Fruit fly (Drosophila melanogaster) whole organism, embryonic: ENCODE data around the gene CG3104.
A peak's percentile ranks its signal among the peaks of the same experiment; 100 is the strongest.

Experiments used
- B-H2 ChIP-seq: fragments of 200-800 bp; sonication (Bioruptor generic); optimal IDR thresholded peaks from 2 replicates; lab custom pipeline; 2018; ENCODE audit warnings: missing biosample characterization, mild to moderate bottlenecking, missing genetic modification characterization
- Bteb2 ChIP-seq: fragments of 200-800 bp; sonication (Bioruptor generic); optimal IDR thresholded peaks from 2 replicates; lab custom pipeline; 2016; ENCODE audit warnings: missing biosample characterization, missing genetic modification characterization
- CG10462 ChIP-seq: fragments of 200-800 bp; sonication (Bioruptor generic); optimal IDR thresholded peaks from 2 replicates; lab custom pipeline; 2016; ENCODE audit warnings: missing biosample characterization, missing genetic modification characterization
- CG11504 ChIP-seq: fragments of 200-800 bp; sonication (Bioruptor generic); optimal IDR thresholded peaks from 3 replicates; lab custom pipeline; 2019; ENCODE audit warnings: missing biosample characterization, mild to moderate bottlenecking, missing genetic modification characterization, moderate library complexity
- CG1233 ChIP-seq: fragments of 200-800 bp; sonication (Bioruptor generic); optimal IDR thresholded peaks from 4 replicates; lab custom pipeline; 2018; ENCODE audit warnings: missing biosample characterization, mild to moderate bottlenecking, missing genetic modification characterization
- CG12391 ChIP-seq: fragments of 200-800 bp; sonication (Bioruptor generic); optimal IDR thresholded peaks from 3 replicates; lab custom pipeline; 2018; ENCODE audit warnings: missing biosample characterization, mild to moderate bottlenecking, missing genetic modification characterization, moderate library complexity
- CG13894 ChIP-seq: fragments of 200-800 bp; sonication (Bioruptor generic); optimal IDR thresholded peaks from 3 replicates; lab custom pipeline; 2018; ENCODE audit warnings: missing biosample characterization, mild to moderate bottlenecking, missing genetic modification characterization, moderate library complexity
- CG14014 ChIP-seq: fragments of 200-800 bp; sonication (Bioruptor generic); IDR thresholded peaks from 2 replicates; pipeline ENCODE4 v1.3.6; 2022; ENCODE audit warnings: missing biosample characterization, missing genetic modification characterization
- CG15269 ChIP-seq: fragments of 200-800 bp; sonication (Bioruptor generic); optimal IDR thresholded peaks from 2 replicates; lab custom pipeline; 2018; ENCODE audit warnings: missing biosample characterization, mild to moderate bottlenecking, missing genetic modification characterization, moderate library complexity
- CG16815 ChIP-seq: fragments of 200-800 bp; sonication (Bioruptor generic); optimal IDR thresholded peaks from 3 replicates; lab custom pipeline; 2017; ENCODE audit warnings: missing biosample characterization, mild to moderate bottlenecking, missing genetic modification characterization
- CG17912 ChIP-seq: fragments of 200-800 bp; sonication (Bioruptor generic); optimal IDR thresholded peaks from 2 replicates; lab custom pipeline; 2018; ENCODE audit warnings: missing biosample characterization, mild to moderate bottlenecking, missing genetic modification characterization
- CG2120 ChIP-seq: fragments of 200-800 bp; sonication (Bioruptor generic); optimal IDR thresholded peaks from 3 replicates; lab custom pipeline; 2016; ENCODE audit warnings: missing biosample characterization, missing genetic modification characterization
- CG31365 ChIP-seq: fragments of 200-800 bp; sonication (Bioruptor generic); optimal IDR thresholded peaks from 2 replicates; lab custom pipeline; 2018; ENCODE audit warnings: missing biosample characterization, mild to moderate bottlenecking, missing genetic modification characterization
- CG3281 ChIP-seq: fragments of 200-800 bp; sonication (Bioruptor generic); optimal IDR thresholded peaks from 3 replicates; lab custom pipeline; 2017; ENCODE audit warnings: missing biosample characterization, mild to moderate bottlenecking, missing genetic modification characterization
- CG33557 ChIP-seq: fragments of 200-800 bp; sonication (Bioruptor generic); optimal IDR thresholded peaks from 2 replicates; lab custom pipeline; 2019; ENCODE audit warnings: missing biosample characterization, mild to moderate bottlenecking, missing genetic modification characterization, moderate library complexity
- CG5245 ChIP-seq: fragments of 200-800 bp; sonication (Bioruptor generic); optimal IDR thresholded peaks from 3 replicates; lab custom pipeline; 2016; ENCODE audit warnings: missing biosample characterization, missing genetic modification characterization
- CG5953 ChIP-seq: fragments of 200-800 bp; sonication (Bioruptor generic); IDR thresholded peaks from 2 replicates; pipeline ENCODE4 v1.3.6; 2022; ENCODE audit warnings: missing biosample characterization, missing genetic modification characterization
- CG9215 ChIP-seq: fragments of 200-800 bp; sonication (Bioruptor generic); IDR thresholded peaks from 2 replicates; pipeline ENCODE4 v1.3.6; 2022; ENCODE audit warnings: missing biosample characterization, missing genetic modification characterization
- CG9817 ChIP-seq: fragments of 200-800 bp; sonication (Bioruptor generic); optimal IDR thresholded peaks from 2 replicates; lab custom pipeline; 2018; ENCODE audit warnings: missing biosample characterization, mild to moderate bottlenecking, missing genetic modification characterization, moderate library complexity
- CrebB ChIP-seq: fragments of 200-800 bp; sonication (Bioruptor generic); optimal IDR thresholded peaks from 3 replicates; lab custom pipeline; 2018; ENCODE audit warnings: missing biosample characterization, mild to moderate bottlenecking, missing genetic modification characterization
- Fer2 ChIP-seq: fragments of 200-800 bp; sonication (Bioruptor generic); optimal IDR thresholded peaks from 2 replicates; lab custom pipeline; 2018; ENCODE audit warnings: missing biosample characterization, mild to moderate bottlenecking, missing genetic modification characterization, moderate library complexity
- Fer3 ChIP-seq: fragments of 200-800 bp; sonication (Bioruptor generic); optimal IDR thresholded peaks from 2 replicates; lab custom pipeline; 2018; ENCODE audit warnings: missing biosample characterization, mild to moderate bottlenecking, missing genetic modification characterization, moderate library complexity
- HmgD ChIP-seq: fragments of 200-800 bp; sonication (Bioruptor generic); optimal IDR thresholded peaks from 3 replicates; lab custom pipeline; 2016; ENCODE audit warnings: missing biosample characterization, missing genetic modification characterization
- MTF-1 ChIP-seq: fragments of 200-800 bp; sonication (Bioruptor generic); optimal IDR thresholded peaks from 2 replicates; lab custom pipeline; 2018; ENCODE audit warnings: missing biosample characterization, mild to moderate bottlenecking, missing genetic modification characterization, borderline replicate concordance
- Neu2 ChIP-seq: fragments of 200-800 bp; sonication (Bioruptor generic); optimal IDR thresholded peaks from 3 replicates; lab custom pipeline; 2016; ENCODE audit warnings: missing biosample characterization, missing genetic modification characterization, borderline replicate concordance
- Sox102F ChIP-seq: fragments of 200-800 bp; sonication (Bioruptor generic); optimal IDR thresholded peaks from 2 replicates; lab custom pipeline; 2018; ENCODE audit warnings: missing biosample characterization, mild to moderate bottlenecking, missing genetic modification characterization, moderate library complexity
- Trl ChIP-seq, 3 experiments: fragments of >200 bp in 2 of 3; fragments of 200-800 bp in 1 of 3; sonication (Bioruptor generic) in 1 of 3; optimal IDR thresholded peaks; 2 replicates in 1 of 3; 3 replicates in 2 of 3; lab custom pipeline; 2016 to 2017; ENCODE audit warnings: missing biosample characterization in 1 of 3, missing genetic modification characterization in 1 of 3
- Usf ChIP-seq: fragments of 200-800 bp; sonication (Bioruptor generic); optimal IDR thresholded peaks from 2 replicates; lab custom pipeline; 2017; ENCODE audit warnings: missing genotype, missing biosample characterization, missing genetic modification characterization
- bowl ChIP-seq: fragments of 200-800 bp; sonication (Bioruptor generic); IDR thresholded peaks from 2 replicates; pipeline ENCODE4 v1.3.6; 2022; ENCODE audit warnings: missing biosample characterization, missing genetic modification characterization
- chif ChIP-seq, 2 experiments: fragments of 200-800 bp; sonication (Bioruptor generic); optimal IDR thresholded peaks; 3 replicates each; lab custom pipeline; 2016; ENCODE audit warnings: missing biosample characterization in 2 of 2, missing genetic modification characterization in 2 of 2
- disco-r ChIP-seq: fragments of 200-800 bp; sonication (Bioruptor generic); optimal IDR thresholded peaks from 2 replicates; lab custom pipeline; 2016; ENCODE audit warnings: missing biosample characterization, missing genetic modification characterization
- dmrt99B ChIP-seq: fragments of 200-800 bp; sonication (Bioruptor generic); optimal IDR thresholded peaks from 2 replicates; lab custom pipeline; 2018; ENCODE audit warnings: missing biosample characterization, mild to moderate bottlenecking, missing genetic modification characterization, moderate library complexity
- ftz-f1 ChIP-seq: fragments of 200-800 bp; sonication (Bioruptor generic); optimal IDR thresholded peaks from 2 replicates; lab custom pipeline; 2016; ENCODE audit warnings: missing biosample characterization, missing genetic modification characterization
- grau ChIP-seq: fragments of 200-800 bp; optimal IDR thresholded peaks from 3 replicates; lab custom pipeline; 2019; ENCODE audit warnings: missing biosample characterization, mild to moderate bottlenecking, missing genetic modification characterization, moderate library complexity
- hbn ChIP-seq: fragments of 200-800 bp; sonication (Bioruptor generic); IDR thresholded peaks from 2 replicates; pipeline ENCODE4 v1.3.6; 2022; ENCODE audit warnings: missing biosample characterization, missing genetic modification characterization; ENCODE audit not compliant: partially characterized antibody
- kay ChIP-seq: fragments of 200-800 bp; sonication (Bioruptor generic); optimal IDR thresholded peaks from 2 replicates; lab custom pipeline; 2016; ENCODE audit warnings: missing biosample characterization, missing genetic modification characterization
- ken ChIP-seq: fragments of 200-800 bp; sonication (Bioruptor generic); IDR thresholded peaks from 3 replicates; pipeline ENCODE4 v1.3.6; 2022; ENCODE audit warnings: missing biosample characterization, missing genetic modification characterization
- nau ChIP-seq: fragments of 200-800 bp; sonication (Bioruptor generic); optimal IDR thresholded peaks from 3 replicates; lab custom pipeline; 2017; ENCODE audit warnings: missing biosample characterization, mild to moderate bottlenecking, missing genetic modification characterization, missing genetic modification reagents
- ranshi ChIP-seq: fragments of 200-800 bp; sonication (Bioruptor generic); IDR thresholded peaks from 2 replicates; pipeline ENCODE4 v1.3.6; 2022; ENCODE audit warnings: missing biosample characterization, missing genetic modification characterization
- sd ChIP-seq: fragments of 200-800 bp; sonication (Bioruptor generic); optimal IDR thresholded peaks from 3 replicates; lab custom pipeline; 2018; ENCODE audit warnings: missing biosample characterization, mild to moderate bottlenecking, missing genetic modification characterization, moderate library complexity
- sens ChIP-seq: fragments of 200-800 bp; sonication (Bioruptor generic); peaks from one replicate; lab custom pipeline; 2016; ENCODE audit warnings: missing biosample characterization, missing genetic modification characterization
- shn ChIP-seq: fragments of 200-800 bp; sonication (Bioruptor generic); optimal IDR thresholded peaks from 3 replicates; lab custom pipeline; 2016; ENCODE audit warnings: missing biosample characterization, missing genetic modification characterization
- slou ChIP-seq: fragments of 200-800 bp; sonication (Bioruptor generic); optimal IDR thresholded peaks from 3 replicates; lab custom pipeline; 2016; ENCODE audit warnings: missing biosample characterization, missing genetic modification characterization
- so ChIP-seq: fragments of 200-800 bp; sonication (Bioruptor generic); IDR thresholded peaks from 3 replicates; pipeline ENCODE4 v1.3.6; 2022; ENCODE audit warnings: missing biosample characterization, missing genetic modification characterization
- tgo ChIP-seq: fragments of 200-800 bp; sonication (Bioruptor generic); IDR thresholded peaks from 3 replicates; pipeline ENCODE4 v1.3.6; 2022; ENCODE audit warnings: missing biosample characterization, missing genetic modification characterization
- twi ChIP-seq: fragments of 200-800 bp; optimal IDR thresholded peaks from 2 replicates; lab custom pipeline; 2019; ENCODE audit warnings: missing biosample characterization, mild to moderate bottlenecking, missing genetic modification characterization, moderate library complexity
- unpg ChIP-seq: fragments of 200-800 bp; sonication (Bioruptor generic); optimal IDR thresholded peaks from 3 replicates; lab custom pipeline; 2018; ENCODE audit warnings: missing biosample characterization, mild to moderate bottlenecking, missing genetic modification characterization, moderate library complexity
- wor ChIP-seq: fragments of 200-800 bp; sonication (Bioruptor generic); IDR thresholded peaks from 2 replicates; pipeline ENCODE4 v1.3.6; 2022; ENCODE audit warnings: missing biosample characterization, missing genetic modification characterization

The CG3104 gene

DNA sequence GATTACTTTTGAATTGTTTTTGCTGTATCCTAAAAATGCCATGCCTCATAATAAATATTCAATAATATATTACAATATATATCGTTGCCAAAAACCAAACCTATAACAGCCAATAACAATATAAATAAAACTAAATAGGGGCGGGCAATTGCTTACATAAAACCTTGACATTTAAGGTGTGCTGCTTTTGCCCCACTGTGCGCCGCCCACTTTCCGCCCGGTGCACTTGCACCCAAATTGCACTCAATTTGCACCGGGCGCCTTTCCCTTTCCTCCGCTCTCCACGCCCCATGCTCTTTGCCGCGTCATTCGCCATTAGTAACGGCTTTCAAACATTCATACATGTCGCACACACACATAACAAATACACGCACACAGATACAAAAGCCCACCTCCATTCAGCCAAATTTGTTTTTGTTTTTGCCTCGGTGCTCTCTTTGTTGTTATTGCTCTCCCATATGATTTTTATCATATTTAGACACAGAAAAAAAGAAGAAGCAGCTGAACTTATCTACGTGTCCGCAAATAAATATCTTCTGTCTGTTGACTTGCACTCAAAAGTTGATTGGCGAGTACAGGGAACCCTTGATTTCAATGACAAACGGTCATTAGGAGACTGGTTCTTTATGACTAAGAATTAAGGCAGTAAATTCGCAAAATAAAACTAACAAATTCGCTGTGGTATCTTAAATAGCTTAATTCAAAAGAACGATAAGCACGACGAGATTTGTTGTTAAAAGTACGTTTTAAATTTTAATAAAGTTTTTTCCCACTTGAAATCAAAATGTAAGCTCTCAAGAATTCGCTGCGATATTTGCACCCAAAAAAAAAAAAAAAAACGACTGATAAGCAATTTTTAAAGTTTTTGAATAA, 2.5 kb upstream of the CG3104 start (continued):
- TF ChIP-seq CG15269 (tag; lab: Kevin White, UChicago), result peak; percentile 25
- TF ChIP-seq MTF-1 (GFP tag; lab: Kevin White, UChicago), result peak; percentile 32
- peak; percentile 0 for TF ChIP-seq CG12391
- peak; percentile 48; the same call in 1 of the 3 replicates for TF ChIP-seq so
- peak; percentile 26 to 43 for TF ChIP-seq Trl (optimal IDR thresholded peaks at IDR 0.05; lab: Kevin White, UChicago)
- peak; percentile 2 for TF ChIP-seq Trl (GFP tag; optimal IDR thresholded peaks at IDR 0.05; lab: Kevin White, UChicago)
- TF ChIP-seq chif (GFP tag; optimal IDR thresholded peaks at IDR 0.05; lab: Kevin White, UChicago), result no peak
- peak; percentile 24 for TF ChIP-seq CG11504
- TF ChIP-seq bowl, result 0 out of 2 replicates have a peak, but pooled peaks have one; percentile 37
- TF ChIP-seq CG9817 (tag; lab: Kevin White, UChicago), result no peak
- no peak for TF ChIP-seq HmgD (GFP tag; lab: Kevin White, UChicago)
- peak; percentile 46 for TF ChIP-seq B-H2 (GFP tag; lab: Kevin White, UChicago)
- TF ChIP-seq CG5953 (GFP tag; lab: Robert Waterston, UW), result no peak
- TF ChIP-seq dmrt99B, result peak; percentile 45
- TF ChIP-seq unpg, result peak; percentile 13
- no peak for TF ChIP-seq CG9215 (GFP tag; lab: Robert Waterston, UW)
- TF ChIP-seq CG13894 (tag; lab: Kevin White, UChicago), result peak; percentile 43
- TF ChIP-seq Bteb2 (GFP tag; lab: Kevin White, UChicago), result no peak
- TF ChIP-seq grau (tag; lab: Kevin White, UChicago), result peak; percentile 81
- peak; percentile 66 for TF ChIP-seq sd (tag; lab: Kevin White, UChicago)
- TF ChIP-seq CG17912 (GFP tag; lab: Kevin White, UChicago), result peak; percentile 0
- no peak for TF ChIP-seq CG33557
- no peak for TF ChIP-seq nau (GFP tag; lab: Kevin White, UChicago)
- peak; percentile 45 for TF ChIP-seq CG14014 (GFP tag; lab: Robert Waterston, UW)
- TF ChIP-seq Sox102F (GFP tag; lab: Kevin White, UChicago), result peak; percentile 43
- peak; percentile 58; the same call in 1 of the 3 replicates for TF ChIP-seq ken (GFP tag; lab: Robert Waterston, UW)
- peak; percentile 70 for TF ChIP-seq sens (GFP tag; lab: Kevin White, UChicago)
- no peak for TF ChIP-seq CG31365 (tag; lab: Kevin White, UChicago)
- TF ChIP-seq CG2120 (GFP tag; lab: Kevin White, UChicago), result peak; percentile 31
- no peak for TF ChIP-seq twi (tag; lab: Kevin White, UChicago)
- no peak for TF ChIP-seq Usf (GFP tag; lab: Kevin White, UChicago)
- TF ChIP-seq hbn (GFP tag; lab: Robert Waterston, UW), result no peak
- no peak for TF ChIP-seq slou (GFP tag; lab: Kevin White, UChicago)
- TF ChIP-seq CG3281 (GFP tag; lab: Kevin White, UChicago), result peak; percentile 23
- peak; percentile 28 for TF ChIP-seq kay (GFP tag; lab: Kevin White, UChicago)
- no peak for TF ChIP-seq CG10462
- TF ChIP-seq Fer2 (tag; lab: Kevin White, UChicago), result no peak
- TF ChIP-seq CG5245 (GFP tag; lab: Kevin White, UChicago), result peak; percentile 1
- no peak for TF ChIP-seq Neu2 (GFP tag; lab: Kevin White, UChicago)
- peak; percentile 16 for TF ChIP-seq Fer3 (tag; lab: Kevin White, UChicago)
- TF ChIP-seq ftz-f1 (GFP tag; lab: Kevin White, UChicago), result no peak
- TF ChIP-seq ranshi, result no peak
- no peak for TF ChIP-seq CG1233
- peak; percentile 8 for TF ChIP-seq shn (GFP tag; lab: Kevin White, UChicago)
- TF ChIP-seq tgo (GFP tag; lab: Robert Waterston, UW), result 0 out of 3 replicates have a peak, but pooled peaks have one; percentile 24
- TF ChIP-seq CG16815 (GFP tag; lab: Kevin White, UChicago), result no peak
- TF ChIP-seq disco-r, result no peak
- no peak for TF ChIP-seq CrebB
- TF ChIP-seq wor, result no peak
